Worm (Caenorhabditis elegans): Measurements from ENCODE around the gene ptr-24.

ce11 chrX:13357673-13358072, 19.8 kb downstream of the ptr-24 start:
- no peak for TF ChIP-seq elt-3 (tag; optimal IDR thresholded peaks at IDR 0.05)
- TF ChIP-seq lin-39 (tag; optimal IDR thresholded peaks at IDR 0.05): no peak
- no peak for TF ChIP-seq nhr-6 (tag; optimal IDR thresholded peaks at IDR 0.05)
- no peak for TF ChIP-seq skn-1 (tag; optimal IDR thresholded peaks at IDR 0.05)
- no peak for TF ChIP-seq sma-3 (GFP tag; optimal IDR thresholded peaks at IDR 0.05)
- TF ChIP-seq lsy-2 (tag; optimal IDR thresholded peaks at IDR 0.05): no peak
- TF ChIP-seq ama-1 (optimal IDR thresholded peaks at IDR 0.05): no peak
- TF ChIP-seq ceh-82 (tag; optimal IDR thresholded peaks at IDR 0.05): no peak
- no peak for TF ChIP-seq peb-1 (tag; optimal IDR thresholded peaks at IDR 0.05)
